Worm (Caenorhabditis elegans): ENCODE data around the gene gstk-1.

gstk-1 gene

DNA sequence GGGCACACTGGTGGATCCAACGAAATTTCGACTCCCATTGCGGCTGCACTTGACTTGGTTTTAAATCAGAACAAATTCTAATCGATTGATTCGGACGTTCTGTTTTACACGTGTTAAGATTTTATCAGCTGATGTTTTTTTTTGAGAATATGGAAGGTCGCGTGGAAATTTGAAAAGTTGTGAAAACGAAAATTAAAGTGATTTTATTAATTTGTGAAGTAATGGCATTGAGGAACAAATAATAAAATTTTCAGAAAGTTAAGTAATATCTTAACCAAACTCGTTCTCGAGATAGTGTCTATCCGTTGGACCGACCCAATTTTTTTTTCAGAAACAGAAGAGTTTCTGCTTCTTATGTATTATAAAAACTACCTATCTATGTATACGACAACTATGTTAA, 4.8 kb upstream of the gstk-1 start, which contains the start of gene ZK1307.4:
TSS of gene ZK1307.4 (minus strand) at position 101 of the 400 bp plus-strand sequence.
- TF ChIP-seq tbx-2 (tag; optimal IDR thresholded peaks at IDR 0.05) = no peak
- TF ChIP-seq fkh-10 (GFP tag; optimal IDR thresholded peaks at IDR 0.05) = no peak
- TF ChIP-seq ets-4 (tag; optimal IDR thresholded peaks at IDR 0.05) = no peak
- no peak for TF ChIP-seq ceh-6 (GFP tag; optimal IDR thresholded peaks at IDR 0.05)
- TF ChIP-seq hlh-30 (tag; optimal IDR thresholded peaks at IDR 0.05; ENCODE audit: insufficient read depth) = no peak
- TF ChIP-seq sox-2 (GFP tag; IDR thresholded peaks at IDR 0.05) = no peak
- no peak for TF ChIP-seq odd-2 (tag; optimal IDR thresholded peaks at IDR 0.05)
- TF ChIP-seq pag-3 (tag; optimal IDR thresholded peaks at IDR 0.05; ENCODE audit: borderline replicate concordance) = no peak
- no peak for TF ChIP-seq ceh-22 (tag; optimal IDR thresholded peaks at IDR 0.05)
- TF ChIP-seq hlh-15 (tag; optimal IDR thresholded peaks at IDR 0.05) = no peak

DNA sequence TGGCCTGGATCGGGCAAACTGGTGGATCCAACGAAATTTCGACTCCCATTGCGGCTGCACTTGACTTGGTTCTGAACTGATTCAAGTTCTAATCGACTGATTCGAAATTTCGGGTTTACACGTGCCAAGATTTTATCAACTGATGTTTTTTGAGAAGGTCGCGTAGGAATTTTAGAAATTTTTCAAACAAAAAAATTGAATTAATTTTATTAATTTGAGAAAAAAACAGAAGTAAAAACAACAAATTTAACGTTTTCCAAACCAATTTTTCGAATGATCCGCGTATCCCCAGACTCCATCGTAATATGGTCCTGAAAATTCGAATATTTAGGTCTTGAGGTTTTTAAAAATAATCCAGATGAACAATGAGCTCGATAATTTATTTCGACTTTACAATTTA, 3.6 kb upstream of the gstk-1 start, which contains the start of gene ZK1307.3:
TSS of gene ZK1307.3 (minus strand) at position 101 of the 400 bp plus-strand sequence.
- no peak for TF ChIP-seq ceh-30 (tag; optimal IDR thresholded peaks at IDR 0.05)
- no peak for TF ChIP-seq elt-4 (tag; optimal IDR thresholded peaks at IDR 0.05)
- TF ChIP-seq zip-5 (tag; optimal IDR thresholded peaks at IDR 0.05) = no peak
- no peak for TF ChIP-seq ceh-18 (tag; optimal IDR thresholded peaks at IDR 0.05)
- no peak for TF ChIP-seq ceh-22 (tag; optimal IDR thresholded peaks at IDR 0.05)
- TF ChIP-seq pros-1 (tag; optimal IDR thresholded peaks at IDR 0.05) = no peak
- TF ChIP-seq syd-9 (tag; optimal IDR thresholded peaks at IDR 0.05) = no peak
- TF ChIP-seq unc-55 (GFP tag; optimal IDR thresholded peaks at IDR 0.05) = no peak
- TF ChIP-seq nfya-1 (tag; optimal IDR thresholded peaks at IDR 0.05) = no peak
- TF ChIP-seq C08G9.2 (tag; optimal IDR thresholded peaks at IDR 0.05) = no peak
- TF ChIP-seq gmeb-2 (tag; optimal IDR thresholded peaks at IDR 0.05) = no peak
- no peak for TF ChIP-seq che-1 (tag; optimal IDR thresholded peaks at IDR 0.05)
- no peak for TF ChIP-seq C38D4.7 (GFP tag; optimal IDR thresholded peaks at IDR 0.05)
- TF ChIP-seq hlh-30 (tag; optimal IDR thresholded peaks at IDR 0.05; ENCODE audit: insufficient read depth) = no peak

- no peak for TF ChIP-seq pag-3 (tag; optimal IDR thresholded peaks at IDR 0.05; ENCODE audit: borderline replicate concordance)
- TF ChIP-seq nhr-232 (tag; optimal IDR thresholded peaks at IDR 0.05) = no peak
- TF ChIP-seq ceh-48 (tag; optimal IDR thresholded peaks at IDR 0.05) = no peak
- TF ChIP-seq F13H6.1 (tag; optimal IDR thresholded peaks at IDR 0.05) = no peak
- TF ChIP-seq pat-9 (tag; optimal IDR thresholded peaks at IDR 0.05) = no peak
- no peak for TF ChIP-seq ceh-19 (GFP tag; optimal IDR thresholded peaks at IDR 0.05)
- TF ChIP-seq unc-42 (tag; optimal IDR thresholded peaks at IDR 0.05) = no peak
- TF ChIP-seq K09A11.1 (tag; optimal IDR thresholded peaks at IDR 0.05; ENCODE audit: insufficient read depth) = no peak
- TF ChIP-seq ceh-22 (tag; optimal IDR thresholded peaks at IDR 0.05) = no peak
- TF ChIP-seq hlh-30 (tag; optimal IDR thresholded peaks at IDR 0.05; ENCODE audit: insufficient read depth) = no peak
- TF ChIP-seq fax-1 (tag; optimal IDR thresholded peaks at IDR 0.05) = no peak
- TF ChIP-seq C08G9.2 (tag; optimal IDR thresholded peaks at IDR 0.05) = no peak
- TF ChIP-seq pha-2 (tag; optimal IDR thresholded peaks at IDR 0.05) = no peak
- TF ChIP-seq rnt-1 (tag; optimal IDR thresholded peaks at IDR 0.05) = no peak
- TF ChIP-seq ama-1 (optimal IDR thresholded peaks at IDR 0.05) = no peak
- TF ChIP-seq sdc-2 (tag; optimal IDR thresholded peaks at IDR 0.05) = no peak
- TF ChIP-seq C38D4.7 (GFP tag; optimal IDR thresholded peaks at IDR 0.05) = no peak
These were observed 2.8 kb upstream of the gstk-1 start, which contains the start of gene ZK1307.2 for ce11 chrII:9653679-9654078. TSS of gene ZK1307.2 (minus strand) at chrII:9653952.

- TF ChIP-seq elt-2 (tag; optimal IDR thresholded peaks at IDR 0.05) (peak; percentile 29), pros-1 (tag; optimal IDR thresholded peaks at IDR 0.05) (no peak), ceh-34 (tag; optimal IDR thresholded peaks at IDR 0.05) (no peak)
These were observed 870 bp upstream of the gstk-1 start, which contains the start of gene ZK1307.1 for ce11 chrII:9655530-9656139. TSS of gene ZK1307.1 (minus strand) at chrII:9655580.
